Fruit fly (Drosophila melanogaster): ENCODE measurements around the gene asun.

- TF ChIP-seq CTCF (optimal IDR thresholded peaks at IDR 0.05) (no peak), CG8478 (optimal IDR thresholded peaks at IDR 0.05) (no peak)
Observed at dm6 chr3R:16217368-16217767, 46.7 kb upstream of the asun start.
